Worm (Caenorhabditis elegans) whole organism, L4 larva: ENCODE data around the gene T23F11.2.

Source experiments
- aly-2 ChIP-seq: sonication (generic microtip); optimal IDR thresholded peaks from 2 replicates; lab custom pipeline; 2018; ENCODE audit warnings: missing biosample characterization, missing genetic modification characterization
- lim-7 ChIP-seq: fragments of 200-800 bp; sonication (Bioruptor generic); IDR thresholded peaks from 2 replicates; pipeline ENCODE4 v1.3.6; 2022; ENCODE audit warnings: missing genetic modification characterization, missing compliant biosample characterization
- lir-3 ChIP-seq: sonication (generic microtip); optimal IDR thresholded peaks from 2 replicates; lab custom pipeline; 2016; ENCODE audit warnings: mild to moderate bottlenecking, missing genetic modification characterization, missing compliant biosample characterization
- nhr-237 ChIP-seq: sonication (generic microtip); optimal IDR thresholded peaks from 2 replicates; lab custom pipeline; 2017; ENCODE audit warnings: missing biosample characterization, missing genetic modification characterization
- skn-1 ChIP-seq: fragments of 150-350 bp; optimal IDR thresholded peaks from 2 replicates; lab custom pipeline; 2014; ENCODE audit warnings: missing biosample characterization, missing genetic modification characterization
- unc-39 ChIP-seq: sonication (generic microtip); optimal IDR thresholded peaks from 2 replicates; lab custom pipeline; 2017; ENCODE audit warnings: missing biosample characterization, missing genetic modification characterization
- unc-62 ChIP-seq, 3 experiments: fragments of 150-350 bp in 1 of 3; sonication (generic microtip); optimal IDR thresholded peaks in 2 of 3; peaks in 1 of 3; 1 replicate in 1 of 3; 2 replicates in 2 of 3; lab custom pipeline; 2014 to 2017; ENCODE audit warnings: missing biosample characterization in 3 of 3, missing genetic modification characterization in 3 of 3, missing genetic modification reagents in 3 of 3, missing genotype in 1 of 3

- TF ChIP-seq nhr-237 (no peak), aly-2 (tag; lab: Kevin White, UChicago) (no peak), unc-62 (GFP tag; optimal IDR thresholded peaks at IDR 0.05 in 1 of 2; lab: Kevin White, UChicago) (no peak), unc-62 (tag; optimal IDR thresholded peaks at IDR 0.05; lab: Kevin White, UChicago) (no peak), lir-3 (tag; lab: Kevin White, UChicago) (no peak), unc-39 (tag; lab: Kevin White, UChicago) (no peak), skn-1 (no peak), lim-7 (GFP tag; lab: Robert Waterston, UW) (no peak)
These were observed 33.7 kb upstream of the T23F11.2 start, which contains the start of gene ppat-1 for ce11 chrIII:4688965-4689364.
